Fruit fly (Drosophila melanogaster): ENCODE measurements around the gene jagn.

jagn gene

dm6 chr3R:5778731-5779593, at the start of gene jagn:
Gene jagn, plus strand, starts transcription at chr3R:5779315.
- TF ChIP-seq cic (GFP tag; optimal IDR thresholded peaks at IDR 0.05) (no peak), Hr96 (GFP tag; optimal IDR thresholded peaks at IDR 0.05) (peak; percentile 72), cnc (optimal IDR thresholded peaks at IDR 0.05) (no peak), CG12768 (GFP tag; optimal IDR thresholded peaks at IDR 0.05) (no peak), CG5204 (GFP tag; optimal IDR thresholded peaks at IDR 0.05) (no peak), CG11617 (GFP tag; optimal IDR thresholded peaks at IDR 0.05) (peak; percentile 45), CG33017 (tag; optimal IDR thresholded peaks at IDR 0.05) (no peak), CG7045 (GFP tag; optimal IDR thresholded peaks at IDR 0.05) (peak; percentile 49), CG1620 (GFP tag; optimal IDR thresholded peaks at IDR 0.05) (peak; percentile 55), ovo (GFP tag; optimal IDR thresholded peaks at IDR 0.05) (peak; percentile 96), tj (GFP tag; optimal IDR thresholded peaks at IDR 0.05) (peak; percentile 28), CG7101 (tag; optimal IDR thresholded peaks at IDR 0.05) (peak; percentile 44), bab1 (GFP tag; optimal IDR thresholded peaks at IDR 0.05) (peak; percentile 59), CG14711 (tag; optimal IDR thresholded peaks at IDR 0.05) (no peak), Mnt (GFP tag; optimal IDR thresholded peaks at IDR 0.05) (peak; percentile 54), toe (GFP tag; optimal IDR thresholded peaks at IDR 0.05) (peak; percentile 83), kay (GFP tag; ENCODE audit: borderline replicate concordance) (no peak), pad (GFP tag; optimal IDR thresholded peaks at IDR 0.05) (peak; percentile 99), Crg-1 (GFP tag; optimal IDR thresholded peaks at IDR 0.05) (peak; percentile 29), Clk (GFP tag; optimal IDR thresholded peaks at IDR 0.05) (no peak)

DNA sequence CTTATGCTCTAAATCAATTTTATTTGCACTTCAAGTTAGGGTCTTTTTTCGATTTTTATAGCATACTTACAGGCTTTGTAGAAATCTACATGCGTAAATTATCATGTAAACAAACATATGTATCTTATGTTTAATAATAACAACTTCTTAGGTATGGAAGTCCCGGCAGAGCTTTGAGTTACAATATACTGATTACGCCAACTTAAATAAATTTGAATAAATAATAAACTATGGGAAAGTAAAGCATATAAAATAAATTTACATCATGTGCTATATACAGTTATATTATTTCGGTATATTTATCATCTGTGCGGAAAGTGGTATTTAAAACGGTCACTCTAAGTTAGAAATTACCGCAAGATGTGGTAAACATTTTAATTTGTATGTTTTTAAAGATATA, 45.9 kb upstream of the jagn start, which contains the start of gene CG1239:
TSS of gene CG1239 (plus strand) at position 333 of the 400 bp plus-strand sequence.
- TF ChIP-seq Hr96 (GFP tag; optimal IDR thresholded peaks at IDR 0.05) (no peak), ovo (GFP tag; optimal IDR thresholded peaks at IDR 0.05) (peak; percentile 14)

DNA sequence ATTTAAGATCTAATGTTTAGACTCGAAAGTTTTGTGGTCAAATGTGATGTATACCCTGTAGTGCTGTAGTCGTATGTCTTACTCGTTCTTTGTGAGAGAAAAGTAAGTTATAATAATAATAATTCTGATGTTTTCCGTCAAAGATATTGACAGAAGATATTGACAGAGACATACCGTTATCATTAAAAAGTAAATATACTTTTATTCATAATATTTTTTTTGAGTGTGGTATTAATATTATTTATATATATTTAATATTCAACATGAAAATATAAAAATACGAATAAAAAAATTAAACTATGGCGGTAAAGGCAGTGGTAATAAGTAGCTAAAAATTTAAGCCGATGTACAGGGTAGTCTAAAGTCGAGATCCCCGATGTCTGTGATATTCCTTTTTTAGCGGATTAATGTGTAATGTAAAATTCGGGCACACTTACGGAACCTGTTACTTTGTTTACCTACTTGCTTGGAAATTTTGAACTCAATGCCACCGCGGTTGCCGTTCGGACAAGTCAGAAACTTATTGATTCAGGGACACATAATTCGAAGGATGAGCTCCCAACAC, 42.7 kb upstream of the jagn start, which contains the start of the genes CG2100 and CG1236:
TSS of gene CG2100 (minus strand) at position 51 of the 565 bp plus-strand sequence.
TSS of gene CG1236 (plus strand) at position 444 of the 565 bp plus-strand sequence.
- peak; percentile 80 for TF ChIP-seq CG33017 (tag; optimal IDR thresholded peaks at IDR 0.05)
- peak; percentile 80 for TF ChIP-seq CG7101 (tag; optimal IDR thresholded peaks at IDR 0.05)
- TF ChIP-seq toe (GFP tag; optimal IDR thresholded peaks at IDR 0.05) = no peak
- peak; percentile 81 for TF ChIP-seq CG7045 (GFP tag; optimal IDR thresholded peaks at IDR 0.05)
- TF ChIP-seq CG14711 (tag; optimal IDR thresholded peaks at IDR 0.05) = peak; percentile 76
- peak; percentile 52 for TF ChIP-seq ovo (GFP tag; optimal IDR thresholded peaks at IDR 0.05)
- peak; percentile 22 for TF ChIP-seq CG1620 (GFP tag; optimal IDR thresholded peaks at IDR 0.05)
- TF ChIP-seq CG11617 (GFP tag; optimal IDR thresholded peaks at IDR 0.05) = peak; percentile 91
- TF ChIP-seq pad (GFP tag; optimal IDR thresholded peaks at IDR 0.05) = peak; percentile 67
- TF ChIP-seq Hr96 (GFP tag; optimal IDR thresholded peaks at IDR 0.05) = no peak
- peak; percentile 4 for TF ChIP-seq Mnt (GFP tag; optimal IDR thresholded peaks at IDR 0.05)
- TF ChIP-seq kay (GFP tag; ENCODE audit: borderline replicate concordance) = no peak
- TF ChIP-seq CG5204 (GFP tag; optimal IDR thresholded peaks at IDR 0.05) = no peak
- peak; percentile 33 for TF ChIP-seq Crg-1 (GFP tag; optimal IDR thresholded peaks at IDR 0.05)
- peak; percentile 61 for TF ChIP-seq tj (GFP tag; optimal IDR thresholded peaks at IDR 0.05)
- TF ChIP-seq CG12768 (GFP tag; optimal IDR thresholded peaks at IDR 0.05) = peak; percentile 69
- TF ChIP-seq Clk (GFP tag; optimal IDR thresholded peaks at IDR 0.05) = no peak
- TF ChIP-seq bab1 (GFP tag; optimal IDR thresholded peaks at IDR 0.05) = peak; percentile 73
- TF ChIP-seq cnc (optimal IDR thresholded peaks at IDR 0.05) = no peak
- TF ChIP-seq cic (GFP tag; optimal IDR thresholded peaks at IDR 0.05) = peak; percentile 18

DNA sequence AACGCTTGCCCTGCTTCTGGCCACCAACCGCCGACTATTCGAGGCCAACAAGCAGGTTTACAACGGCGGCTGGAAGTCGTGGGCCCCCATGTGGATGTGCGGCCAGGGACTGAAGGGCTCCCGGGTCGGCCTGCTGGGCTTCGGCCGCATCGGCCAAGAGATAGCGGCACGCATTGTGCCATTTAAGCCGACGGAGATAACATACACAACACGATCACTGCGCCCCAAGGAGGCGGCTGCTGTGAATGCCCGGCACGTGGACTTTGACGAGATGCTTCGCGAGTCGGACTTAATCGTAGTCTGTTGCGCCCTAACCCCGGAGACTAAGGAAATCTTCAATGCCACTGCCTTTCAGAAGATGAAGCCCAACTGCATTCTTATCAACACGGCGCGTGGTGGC, 41.9 kb upstream of the jagn start:
- no peak for TF ChIP-seq toe (GFP tag; optimal IDR thresholded peaks at IDR 0.05)
- no peak for TF ChIP-seq kay (GFP tag; ENCODE audit: borderline replicate concordance)
- no peak for TF ChIP-seq CG5204 (GFP tag; optimal IDR thresholded peaks at IDR 0.05)
- TF ChIP-seq Clk (GFP tag; optimal IDR thresholded peaks at IDR 0.05) = no peak
- no peak for TF ChIP-seq ovo (GFP tag; optimal IDR thresholded peaks at IDR 0.05)
- no peak for TF ChIP-seq pad (GFP tag; optimal IDR thresholded peaks at IDR 0.05)
- no peak for TF ChIP-seq CG14711 (tag; optimal IDR thresholded peaks at IDR 0.05)
- no peak for TF ChIP-seq CG7045 (GFP tag; optimal IDR thresholded peaks at IDR 0.05)
- TF ChIP-seq CG12768 (GFP tag; optimal IDR thresholded peaks at IDR 0.05) = no peak
- no peak for TF ChIP-seq cic (GFP tag; optimal IDR thresholded peaks at IDR 0.05)
- TF ChIP-seq CG33017 (tag; optimal IDR thresholded peaks at IDR 0.05) = no peak
- TF ChIP-seq tj (GFP tag; optimal IDR thresholded peaks at IDR 0.05) = no peak
- TF ChIP-seq CG7101 (tag; optimal IDR thresholded peaks at IDR 0.05) = no peak
- no peak for TF ChIP-seq Hr96 (GFP tag; optimal IDR thresholded peaks at IDR 0.05)
- TF ChIP-seq Mnt (GFP tag; optimal IDR thresholded peaks at IDR 0.05) = no peak
- no peak for TF ChIP-seq CG11617 (GFP tag; optimal IDR thresholded peaks at IDR 0.05)
- TF ChIP-seq bab1 (GFP tag; optimal IDR thresholded peaks at IDR 0.05) = no peak
- TF ChIP-seq CG1620 (GFP tag; optimal IDR thresholded peaks at IDR 0.05) = no peak

DNA sequence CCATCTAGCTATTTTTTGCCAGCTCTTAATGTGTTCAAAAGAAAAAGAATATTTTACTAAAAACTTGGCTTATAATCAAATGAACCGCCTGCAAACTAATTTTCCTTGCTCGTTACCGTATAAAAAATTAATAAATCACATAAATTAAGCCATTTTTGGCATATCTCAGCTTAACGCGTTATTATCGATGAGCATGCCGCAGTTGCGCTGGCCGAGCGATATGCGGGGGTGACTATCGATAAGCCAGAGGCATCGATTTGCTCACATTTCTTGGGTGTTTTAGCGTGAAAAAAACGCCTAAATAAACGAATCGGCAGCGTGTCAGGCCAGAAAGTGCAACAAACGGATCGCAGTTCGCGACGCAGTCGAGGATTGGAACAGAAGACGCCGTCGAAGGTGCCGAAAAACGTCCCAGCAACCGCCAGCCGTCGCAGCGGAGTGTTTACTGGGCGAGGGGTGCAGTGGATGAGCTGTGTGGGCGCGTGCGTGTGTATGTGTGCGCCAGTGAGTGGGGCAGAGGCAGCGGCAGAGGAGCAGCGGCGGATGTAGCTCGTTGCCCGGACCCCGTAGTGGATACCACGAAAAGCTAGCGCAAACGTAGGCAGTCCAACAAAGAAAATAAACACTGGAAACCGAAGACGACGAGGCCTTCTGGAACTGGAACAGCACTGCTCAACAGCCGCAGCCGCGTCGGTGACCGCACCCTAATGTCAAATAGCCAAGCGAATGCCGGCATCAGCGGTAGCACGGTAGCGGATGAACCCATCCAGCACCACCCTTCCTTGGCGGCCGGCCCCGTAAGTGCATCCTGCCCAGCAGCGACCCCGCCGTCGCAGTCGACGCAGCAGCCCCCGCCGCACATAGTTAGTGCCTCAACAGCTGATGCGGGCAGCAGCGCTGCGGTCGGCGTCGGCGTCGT, 36.6 kb upstream of the jagn start, which contains the start of the genes Sym and Madm:
TSS of gene Sym (minus strand) at position 199 of the 919 bp plus-strand sequence.
TSS of gene Madm (plus strand) at position 233 of the 919 bp plus-strand sequence.
- TF ChIP-seq tj (GFP tag; optimal IDR thresholded peaks at IDR 0.05) (peak; percentile 42), Clk (GFP tag; optimal IDR thresholded peaks at IDR 0.05) (no peak), cnc (optimal IDR thresholded peaks at IDR 0.05) (no peak), kay (GFP tag; ENCODE audit: borderline replicate concordance) (no peak), CG7101 (tag; optimal IDR thresholded peaks at IDR 0.05) (peak; percentile 19), CG7045 (GFP tag; optimal IDR thresholded peaks at IDR 0.05) (no peak), Crg-1 (GFP tag; optimal IDR thresholded peaks at IDR 0.05) (peak; percentile 3), CG11617 (GFP tag; optimal IDR thresholded peaks at IDR 0.05) (peak; percentile 34), Mnt (GFP tag; optimal IDR thresholded peaks at IDR 0.05) (peak; percentile 63), CG12768 (GFP tag; optimal IDR thresholded peaks at IDR 0.05) (no peak), cic (GFP tag; optimal IDR thresholded peaks at IDR 0.05) (no peak), ovo (GFP tag; optimal IDR thresholded peaks at IDR 0.05) (peak; percentile 15), CG14711 (tag; optimal IDR thresholded peaks at IDR 0.05) (peak; percentile 11), toe (GFP tag; optimal IDR thresholded peaks at IDR 0.05) (no peak), CG5204 (GFP tag; optimal IDR thresholded peaks at IDR 0.05) (peak; percentile 15), Hr96 (GFP tag; optimal IDR thresholded peaks at IDR 0.05) (peak; percentile 51), CG33017 (tag; optimal IDR thresholded peaks at IDR 0.05) (no peak), bab1 (GFP tag; optimal IDR thresholded peaks at IDR 0.05) (peak; percentile 41), CG1620 (GFP tag; optimal IDR thresholded peaks at IDR 0.05) (peak; percentile 40), pad (GFP tag; optimal IDR thresholded peaks at IDR 0.05) (peak; percentile 13)

Measured in whole organism, adult.